Worm (Caenorhabditis elegans) whole organism, L2 larva: ENCODE measurements around the gene K01D12.20.

ENCODE experiments used
- C34F6.9 ChIP-seq: fragments of 150-350 bp; optimal IDR thresholded peaks from 2 replicates; lab custom pipeline; 2014; ENCODE audit warnings: missing biosample characterization, missing genetic modification characterization
- R02D3.7 ChIP-seq: fragments of 150-350 bp; optimal IDR thresholded peaks from 2 replicates; lab custom pipeline; 2014; ENCODE audit warnings: missing biosample characterization, missing genetic modification characterization
- Y55F3AM.14 ChIP-seq: fragments of 200-800 bp; sonication (Bioruptor generic); optimal IDR thresholded peaks from 2 replicates; lab custom pipeline; 2018; ENCODE audit warnings: mild to moderate bottlenecking, missing genetic modification characterization, missing compliant biosample characterization
- ZK546.5 ChIP-seq: sonication (generic microtip); optimal IDR thresholded peaks from 2 replicates; lab custom pipeline; 2017; ENCODE audit warnings: missing biosample characterization, missing genetic modification characterization
- alr-1 ChIP-seq: fragments of 150-350 bp; optimal IDR thresholded peaks from 2 replicates; lab custom pipeline; 2014; ENCODE audit warnings: missing biosample characterization, missing genetic modification characterization
- aly-2 ChIP-seq: fragments of 150-350 bp; optimal IDR thresholded peaks from 2 replicates; lab custom pipeline; 2014; ENCODE audit warnings: missing biosample characterization, missing genetic modification characterization
- ama-1 ChIP-seq: fragments of 150-350 bp; optimal IDR thresholded peaks from 2 replicates; lab custom pipeline; 2018; ENCODE audit warnings: inconsistent platforms
- blmp-1 ChIP-seq: sonication (generic microtip); optimal IDR thresholded peaks from 2 replicates; lab custom pipeline; 2017; ENCODE audit warnings: missing genetic modification characterization, mild to moderate bottlenecking, missing compliant biosample characterization, antibody characterized with exemption, moderate library complexity; ENCODE audit not compliant: insufficient read depth
- ceh-82 ChIP-seq: fragments of 150-350 bp; optimal IDR thresholded peaks from 2 replicates; lab custom pipeline; 2014; ENCODE audit warnings: missing biosample characterization, missing genetic modification characterization
- crh-2 ChIP-seq: sonication (generic microtip); optimal IDR thresholded peaks from 2 replicates; lab custom pipeline; 2017; ENCODE audit warnings: missing biosample characterization, missing genetic modification characterization
- elt-3 ChIP-seq: sonication (generic microtip); optimal IDR thresholded peaks from 2 replicates; lab custom pipeline; 2017; ENCODE audit warnings: missing biosample characterization, missing genetic modification characterization
- fos-1 ChIP-seq: fragments of 150-350 bp; optimal IDR thresholded peaks from 2 replicates; lab custom pipeline; 2014; ENCODE audit warnings: missing biosample characterization, missing genetic modification characterization
- gmeb-1 ChIP-seq: fragments of 150-350 bp; optimal IDR thresholded peaks from 2 replicates; lab custom pipeline; 2014; ENCODE audit warnings: missing biosample characterization, missing genetic modification characterization
- lin-11 ChIP-seq: fragments of 150-350 bp; sonication (generic microtip); optimal IDR thresholded peaks from 2 replicates; lab custom pipeline; 2014; ENCODE audit warnings: missing biosample characterization, missing genetic modification characterization, inconsistent platforms, mixed read lengths
- lin-13 ChIP-seq: fragments of 150-350 bp; optimal IDR thresholded peaks from 2 replicates; lab custom pipeline; 2014; ENCODE audit warnings: missing biosample characterization, missing genetic modification reagents, missing genetic modification characterization
- lsy-2 ChIP-seq, 2 experiments: fragments of 150-350 bp in 1 of 2; sonication (generic microtip) in 1 of 2; optimal IDR thresholded peaks; 2 replicates each; lab custom pipeline; 2014 to 2017; ENCODE audit warnings: missing biosample characterization in 2 of 2, missing genetic modification characterization in 2 of 2
- mab-5 ChIP-seq: fragments of 150-350 bp; optimal IDR thresholded peaks from 2 replicates; lab custom pipeline; 2014; ENCODE audit warnings: missing biosample characterization, missing genetic modification characterization
- mbf-1 ChIP-seq: sonication (generic microtip); optimal IDR thresholded peaks from 2 replicates; lab custom pipeline; 2017; ENCODE audit warnings: missing biosample characterization, missing genetic modification characterization
- mdl-1 ChIP-seq, 2 experiments: fragments of 150-350 bp in 1 of 2; sonication (generic microtip) in 1 of 2; optimal IDR thresholded peaks; 2 replicates each; lab custom pipeline; 2017; ENCODE audit warnings: missing biosample characterization in 2 of 2, missing genetic modification characterization in 2 of 2
- nhr-10 ChIP-seq: sonication (generic microtip); optimal IDR thresholded peaks from 2 replicates; lab custom pipeline; 2017; ENCODE audit warnings: missing biosample characterization, missing genetic modification characterization
- nhr-129 ChIP-seq: fragments of 150-350 bp; optimal IDR thresholded peaks from 2 replicates; lab custom pipeline; 2014; ENCODE audit warnings: missing biosample characterization, missing genetic modification characterization
- nhr-21 ChIP-seq: fragments of 150-350 bp; optimal IDR thresholded peaks from 2 replicates; lab custom pipeline; 2014; ENCODE audit warnings: missing biosample characterization, missing genetic modification characterization
- nhr-23 ChIP-seq: fragments of 150-350 bp; optimal IDR thresholded peaks from 2 replicates; lab custom pipeline; 2014; ENCODE audit warnings: missing biosample characterization, missing genetic modification reagents, missing genetic modification characterization
- nhr-237 ChIP-seq: fragments of 150-350 bp; optimal IDR thresholded peaks from 2 replicates; lab custom pipeline; 2014; ENCODE audit warnings: missing biosample characterization, missing genetic modification characterization
- nhr-25 ChIP-seq: fragments of 150-350 bp; sonication (generic microtip); optimal IDR thresholded peaks from 3 replicates; lab custom pipeline; 2014; ENCODE audit warnings: missing biosample characterization, missing genetic modification characterization
- nhr-77 ChIP-seq: fragments of 150-350 bp; optimal IDR thresholded peaks from 2 replicates; lab custom pipeline; 2014; ENCODE audit warnings: missing biosample characterization, missing genetic modification characterization
- peb-1 ChIP-seq: fragments of 150-350 bp; optimal IDR thresholded peaks from 2 replicates; lab custom pipeline; 2014; ENCODE audit warnings: missing biosample characterization, missing genetic modification characterization
- sem-4 ChIP-seq: fragments of 150-350 bp; optimal IDR thresholded peaks from 2 replicates; lab custom pipeline; 2014; ENCODE audit warnings: missing biosample characterization, missing genetic modification reagents, missing genetic modification characterization
- skn-1 ChIP-seq: sonication (generic microtip); optimal IDR thresholded peaks from 2 replicates; lab custom pipeline; 2017; ENCODE audit warnings: missing biosample characterization, missing genetic modification characterization
- sma-9 ChIP-seq, 2 experiments: fragments of 150-350 bp in 1 of 2; sonication (generic microtip) in 1 of 2; optimal IDR thresholded peaks; 2 replicates each; lab custom pipeline; 2014 to 2016; ENCODE audit warnings: missing genetic modification characterization in 2 of 2, mild to moderate bottlenecking in 1 of 2, missing biosample characterization in 1 of 2, missing compliant biosample characterization in 1 of 2, missing genetic modification reagents in 1 of 2, moderate library complexity in 1 of 2
- snpc-4 ChIP-seq: fragments of 150-350 bp; optimal IDR thresholded peaks from 2 replicates; lab custom pipeline; 2014; ENCODE audit warnings: missing biosample characterization, missing genetic modification characterization
- unc-39 ChIP-seq: fragments of 150-350 bp; optimal IDR thresholded peaks from 2 replicates; lab custom pipeline; 2014; ENCODE audit warnings: missing biosample characterization, missing genetic modification characterization
- unc-55 ChIP-seq: fragments of 150-350 bp; sonication (generic microtip); optimal IDR thresholded peaks from 3 replicates; lab custom pipeline; 2014; ENCODE audit warnings: missing biosample characterization, missing genetic modification reagents, missing genetic modification characterization
- zag-1 ChIP-seq: fragments of 150-350 bp; optimal IDR thresholded peaks from 2 replicates; lab custom pipeline; 2014; ENCODE audit warnings: missing biosample characterization, missing genetic modification characterization
- ztf-1 ChIP-seq: fragments of 200-800 bp; sonication (Bioruptor generic); conservative IDR thresholded peaks from 2 replicates; pipeline ENCODE4 v1.3.6; 2022; ENCODE audit warnings: missing genetic modification characterization, missing compliant biosample characterization
- ztf-11 ChIP-seq: sonication (generic microtip); optimal IDR thresholded peaks from 2 replicates; lab custom pipeline; 2017; ENCODE audit warnings: missing biosample characterization, missing genetic modification characterization

K01D12.20 gene

DNA sequence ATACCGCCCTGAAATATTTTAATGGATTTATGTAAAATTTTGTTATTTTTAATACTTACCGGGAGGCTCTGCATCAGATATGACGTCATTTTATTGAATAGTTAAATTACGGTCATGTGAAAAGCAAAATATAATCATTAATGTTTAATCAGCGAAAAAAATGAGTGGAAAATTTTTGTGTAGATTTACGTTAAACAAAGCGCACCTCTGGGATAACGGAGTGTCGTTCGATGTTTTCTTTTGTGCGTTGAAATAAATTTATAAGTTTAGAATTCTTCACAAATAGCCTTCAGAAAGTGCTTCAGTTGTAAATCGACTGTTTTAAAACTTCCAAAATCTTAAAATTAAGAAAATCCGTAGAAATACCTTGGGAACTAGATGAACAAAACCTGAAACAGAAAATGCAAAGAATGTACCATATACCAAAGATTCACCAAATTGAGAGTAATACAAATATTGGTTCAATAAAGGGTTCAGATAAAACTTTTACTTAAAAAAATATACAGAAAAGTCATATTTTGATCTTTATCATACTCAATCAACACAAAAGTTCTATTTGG is at the start of gene K01D12.20, which contains the start of gene miga-1:
K01D12.20 (minus strand) TSS at position 138 of the 560 bp plus-strand sequence.
miga-1 (minus strand) TSS at position 183 of the 560 bp plus-strand sequence.
- TF ChIP-seq ZK546.5 (tag; lab: Kevin White, UChicago), result no peak
- TF ChIP-seq C34F6.9, result peak; percentile 57
- peak; percentile 54 for TF ChIP-seq unc-55
- TF ChIP-seq mab-5 (tag; lab: Kevin White, UChicago), result no peak
- peak; percentile 13 for TF ChIP-seq nhr-129
- TF ChIP-seq sem-4, result peak; percentile 12
- no peak for TF ChIP-seq ztf-1 (GFP tag; lab: Robert Waterston, UW)
- TF ChIP-seq sma-9 (GFP tag; optimal IDR thresholded peaks at IDR 0.05; lab: Kevin White, UChicago), result peak; percentile 61
- no peak for TF ChIP-seq sma-9 (tag; optimal IDR thresholded peaks at IDR 0.05; lab: Kevin White, UChicago)
- TF ChIP-seq fos-1 (tag; lab: Kevin White, UChicago), result no peak
- TF ChIP-seq R02D3.7 (tag; lab: Kevin White, UChicago), result peak; percentile 89
- no peak for TF ChIP-seq peb-1
- peak; percentile 9 for TF ChIP-seq crh-2 (tag; lab: Kevin White, UChicago)
- peak in 1 of 2 experiments; percentile 65 for TF ChIP-seq lsy-2 (tag; optimal IDR thresholded peaks at IDR 0.05; lab: Kevin White, UChicago)

DNA sequence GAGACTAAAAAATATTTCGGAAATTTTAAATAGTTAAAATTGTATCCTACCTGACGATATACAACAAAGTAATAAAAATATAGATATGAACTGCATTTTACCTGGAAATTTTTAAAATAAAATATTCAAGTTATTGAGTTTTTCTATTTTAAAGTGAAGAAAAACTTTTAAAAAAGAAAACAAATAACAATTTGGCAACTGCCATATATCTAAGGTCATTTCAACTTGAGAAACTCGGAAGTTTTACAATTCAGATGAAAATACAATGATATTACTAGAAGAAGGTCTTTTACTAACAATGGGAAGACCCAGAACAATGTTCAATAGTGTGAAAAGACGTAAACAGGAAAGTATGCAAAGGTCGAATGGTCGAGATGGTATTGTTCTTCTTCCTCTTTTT is 49.3 kb upstream of the K01D12.20 start, which contains the start of gene C54D10.10:
C54D10.10 (minus strand) TSS at position 101 of the 400 bp plus-strand sequence.
- TF ChIP-seq Y55F3AM.14 (GFP tag; lab: Kevin White, UChicago) (no peak), aly-2 (no peak), nhr-25 (tag; lab: Kevin White, UChicago) (peak; percentile 41)
- TF ChIP-seq, all 48 proteins: peak for 1

- TF ChIP-seq ama-1 (lab: Kevin White, UChicago) (no peak), skn-1 (tag; lab: Kevin White, UChicago) (no peak), nhr-10 (no peak), nhr-25 (tag; lab: Kevin White, UChicago) (no peak), blmp-1 (no peak), lin-11 (tag; lab: Kevin White, UChicago) (no peak), nhr-23 (tag; lab: Kevin White, UChicago) (no peak), gmeb-1 (tag; lab: Kevin White, UChicago) (no peak), R02D3.7 (tag; lab: Kevin White, UChicago) (no peak)
Measured at ce11 chrV:12446895-12447294, 46.3 kb upstream of the K01D12.20 start, which contains the start of the genes pals-38 and C54D10.9. TSS of gene pals-38 (minus strand) at chrV:12446995. TSS of gene C54D10.9 (plus strand) at chrV:12447153.

DNA sequence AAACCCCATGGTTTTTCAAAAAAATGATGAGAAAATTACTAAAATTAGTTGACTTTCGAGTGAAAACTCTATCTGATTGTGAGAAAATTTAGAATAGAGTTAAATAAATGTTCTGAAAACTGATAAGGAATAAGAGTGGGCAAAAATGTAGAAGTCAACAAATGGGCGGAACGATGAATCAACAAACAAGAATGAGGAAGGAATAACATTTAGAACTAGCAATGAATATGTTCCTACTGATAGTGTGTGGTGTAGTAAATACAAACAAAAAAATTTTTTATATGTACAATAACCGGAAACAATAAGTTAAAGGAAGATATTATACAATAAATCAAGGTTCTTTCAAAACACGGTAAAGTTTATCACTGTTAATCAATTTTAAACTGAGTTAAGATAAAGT is 43.1 kb upstream of the K01D12.20 start, which contains the start of gene pals-39:
pals-39 (minus strand) TSS at position 101 of the 400 bp plus-strand sequence.
- TF ChIP-seq nhr-237 (tag; lab: Kevin White, UChicago) (no peak), fos-1 (tag; lab: Kevin White, UChicago) (peak; percentile 21), nhr-129 (no peak), lin-11 (tag; lab: Kevin White, UChicago) (no peak), snpc-4 (no peak), ztf-11 (tag; lab: Kevin White, UChicago) (no peak), lin-13 (GFP tag; lab: Kevin White, UChicago) (no peak), ama-1 (lab: Kevin White, UChicago) (no peak)

- no peak for TF ChIP-seq nhr-10
- no peak for TF ChIP-seq nhr-129
- no peak for TF ChIP-seq ceh-82 (tag; lab: Kevin White, UChicago)
- TF ChIP-seq, all 48 proteins: peak for 0
Measured at ce11 chrV:12441420-12441819, 40.8 kb upstream of the K01D12.20 start, which contains the start of gene pals-37. TSS of gene pals-37 (minus strand) at chrV:12441520.

- TF ChIP-seq alr-1 (tag; lab: Kevin White, UChicago) (no peak), blmp-1 (no peak), unc-55 (no peak), gmeb-1 (tag; lab: Kevin White, UChicago) (no peak), unc-39 (tag; lab: Kevin White, UChicago) (no peak), nhr-21 (tag; lab: Kevin White, UChicago) (no peak), zag-1 (tag; lab: Kevin White, UChicago) (no peak), elt-3 (tag; lab: Kevin White, UChicago) (no peak), R02D3.7 (tag; lab: Kevin White, UChicago) (no peak), skn-1 (tag; lab: Kevin White, UChicago) (no peak), nhr-10 (no peak), mdl-1 (tag; optimal IDR thresholded peaks at IDR 0.05; lab: Kevin White, UChicago) (no peak), mbf-1 (tag; lab: Kevin White, UChicago) (no peak), fos-1 (tag; lab: Kevin White, UChicago) (no peak), nhr-77 (tag; lab: Kevin White, UChicago) (no peak)
Measured at ce11 chrV:12433717-12434116, 33.1 kb upstream of the K01D12.20 start, which contains the start of gene srh-25. TSS of gene srh-25 (minus strand) at chrV:12433817.
